Fruit fly (Drosophila melanogaster) whole organism, pupa: Measurements from ENCODE around the gene Best3.

Experiments
- CG12605 ChIP-seq: fragments of 200-800 bp; sonication (Bioruptor generic); IDR thresholded peaks from 2 replicates; pipeline ENCODE4 v1.3.6; 2022; ENCODE audit warnings: missing biosample characterization, missing genetic modification characterization
- CG15710 ChIP-seq: fragments of 200-800 bp; sonication (Bioruptor generic); optimal IDR thresholded peaks from 2 replicates; lab custom pipeline; 2018; ENCODE audit warnings: missing biosample characterization, mild to moderate bottlenecking, missing genetic modification characterization, moderate library complexity
- CG8159 ChIP-seq: fragments of 200-800 bp; sonication (Bioruptor generic); optimal IDR thresholded peaks from 3 replicates; lab custom pipeline; 2018; ENCODE audit warnings: missing biosample characterization, mild to moderate bottlenecking, missing genetic modification characterization, moderate library complexity

DNA sequence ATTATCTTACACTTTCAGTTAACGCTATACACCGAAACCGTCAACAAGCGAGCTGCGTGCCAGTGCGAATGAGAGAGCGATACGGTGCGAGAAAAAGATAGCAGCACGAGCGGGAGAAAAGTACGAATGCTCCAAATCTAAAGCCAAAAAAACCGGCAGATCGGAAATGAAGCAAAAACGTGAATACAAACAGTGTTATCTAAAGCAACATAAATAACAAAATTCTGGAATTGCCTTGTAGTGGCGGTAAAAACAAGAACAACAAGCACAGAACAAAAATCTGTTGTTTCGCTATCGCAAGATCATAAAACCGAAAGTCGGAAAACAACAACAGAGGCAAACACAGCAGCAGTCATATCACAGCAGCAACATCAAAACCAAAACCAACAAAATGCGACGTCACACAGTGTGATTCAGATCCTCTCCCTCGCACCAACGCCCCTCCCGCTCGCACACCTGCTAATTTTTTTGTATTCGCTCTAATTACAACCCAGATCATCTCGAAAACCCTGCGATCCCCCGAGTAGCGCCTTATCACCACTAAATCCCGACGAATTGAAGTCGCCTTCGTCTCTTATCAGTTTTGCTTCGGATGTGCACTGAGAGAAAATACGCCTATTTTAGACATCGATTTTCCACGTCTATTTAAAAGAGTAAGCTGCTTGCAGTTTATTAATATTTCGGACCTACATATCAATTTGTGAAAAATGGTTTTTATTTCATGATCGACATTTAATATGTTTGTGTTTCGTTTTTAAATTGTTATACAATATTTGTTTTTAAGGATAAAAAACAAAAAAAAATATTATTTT is 1.8 kb upstream of the Best3 start, which contains the start of gene CG7255:
- TF ChIP-seq CG15710 (no peak), CG12605 (GFP tag; lab: Robert Waterston, UW) (no peak), CG8159 (peak; percentile 18)
